Worm (Caenorhabditis elegans) whole organism, L2 larva: Measurements from ENCODE around the gene dohh-1.

Source experiments
- nhr-77 ChIP-seq: fragments of 150-350 bp; optimal IDR thresholded peaks from 2 replicates; lab custom pipeline; 2014; ENCODE audit warnings: missing biosample characterization, missing genetic modification characterization
- skn-1 ChIP-seq: sonication (generic microtip); optimal IDR thresholded peaks from 2 replicates; lab custom pipeline; 2017; ENCODE audit warnings: missing biosample characterization, missing genetic modification characterization
- sma-3 ChIP-seq: sonication (generic microtip); optimal IDR thresholded peaks from 2 replicates; lab custom pipeline; 2016; ENCODE audit warnings: missing genetic modification reagents, missing genetic modification characterization, missing compliant biosample characterization
- snpc-4 ChIP-seq: fragments of 150-350 bp; optimal IDR thresholded peaks from 2 replicates; lab custom pipeline; 2014; ENCODE audit warnings: missing biosample characterization, missing genetic modification characterization
- ztf-1 ChIP-seq: fragments of 200-800 bp; sonication (Bioruptor generic); conservative IDR thresholded peaks from 2 replicates; pipeline ENCODE4 v1.3.6; 2022; ENCODE audit warnings: missing genetic modification characterization, missing compliant biosample characterization

DNA sequence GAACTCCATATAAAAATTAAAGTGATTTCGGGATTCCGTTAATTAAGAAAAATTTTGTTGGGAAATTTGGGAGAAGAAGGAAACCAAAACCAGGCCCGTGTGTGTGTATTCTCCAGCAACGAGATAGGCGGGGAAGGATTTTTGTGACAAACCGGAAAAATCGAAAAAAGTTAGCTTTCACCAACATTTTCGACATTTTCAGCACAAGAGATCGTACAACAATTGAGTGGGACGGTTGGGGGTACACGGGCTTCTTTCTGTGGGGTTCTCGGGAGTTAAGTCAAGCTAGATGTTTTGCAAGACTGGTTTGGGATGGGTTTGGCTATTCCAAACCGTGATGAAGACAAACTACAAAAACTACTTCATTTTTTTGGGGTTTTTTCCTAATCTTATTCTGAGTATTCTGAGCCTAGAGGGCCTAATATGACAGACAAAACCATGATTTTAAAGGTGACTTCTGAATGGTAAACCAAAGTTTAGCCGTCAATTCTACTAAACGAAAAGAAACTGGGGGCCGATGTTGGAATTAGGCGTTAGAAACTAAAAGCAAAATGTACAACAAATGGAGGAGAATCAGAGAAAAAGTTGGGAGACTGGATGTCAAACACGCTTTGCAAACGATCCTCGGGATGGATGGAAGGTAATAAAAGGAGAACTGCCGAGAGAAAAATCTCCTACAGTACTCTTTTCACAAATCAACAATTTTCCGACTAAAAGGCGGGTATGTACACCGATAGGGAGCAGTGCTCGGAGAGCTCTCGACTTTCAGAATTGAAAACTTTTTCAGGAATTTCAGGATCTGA lies 36.9 kb upstream of the dohh-1 start:
- TF ChIP-seq ztf-1 (no peak), sma-3 (no peak), skn-1 (tag; lab: Kevin White, UChicago) (no peak), nhr-77 (tag; lab: Kevin White, UChicago) (no peak), snpc-4 (tag; lab: Kevin White, UChicago) (no peak)
